Fruit fly (Drosophila melanogaster): ENCODE results near the gene CG12020.
A peak's percentile ranks its signal among the peaks of the same experiment; 100 is the strongest.

DNA sequence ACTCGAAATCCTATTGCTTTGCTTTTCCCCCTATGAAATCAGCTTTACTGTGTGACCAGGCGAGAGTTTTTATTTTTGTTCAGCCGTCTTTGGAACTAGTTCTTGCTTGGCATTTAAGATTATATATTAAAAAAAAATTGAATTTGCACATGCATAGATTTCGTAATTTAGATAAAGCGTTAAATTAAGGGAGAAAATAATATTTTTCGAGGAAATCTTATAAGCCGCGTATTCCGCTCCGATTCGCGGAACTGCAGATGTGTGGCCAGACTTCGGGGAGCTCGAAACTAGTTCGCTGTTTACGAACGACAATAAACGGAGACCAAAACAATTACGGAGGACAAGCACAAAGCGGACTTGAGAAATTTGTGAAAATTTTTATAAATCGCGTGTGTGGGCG lies 5.7 kb downstream of the CG12020 start, which contains the start of the genes JTBR and CG42676:
- TF ChIP-seq Pif1B (GFP tag; optimal IDR thresholded peaks at IDR 0.05) = no peak
- TF ChIP-seq CG8301 (tag; optimal IDR thresholded peaks at IDR 0.05) = no peak
- TF ChIP-seq gl (tag; optimal IDR thresholded peaks at IDR 0.05) = no peak
- no peak for TF ChIP-seq rn (GFP tag; IDR thresholded peaks at IDR 0.05)
- TF ChIP-seq Snoo (tag; optimal IDR thresholded peaks at IDR 0.05) = no peak
- TF ChIP-seq CG15710 (tag; optimal IDR thresholded peaks at IDR 0.05) = no peak
- no peak for TF ChIP-seq Ets98B (GFP tag; IDR thresholded peaks at IDR 0.05)
- TF ChIP-seq Pif1A (GFP tag; optimal IDR thresholded peaks at IDR 0.05) = no peak
- TF ChIP-seq CG14655 (GFP tag; optimal IDR thresholded peaks at IDR 0.05) = no peak
- no peak for TF ChIP-seq CG32121 (GFP tag; IDR thresholded peaks at IDR 0.05)
- TF ChIP-seq CG17806 (tag; optimal IDR thresholded peaks at IDR 0.05) = no peak
- TF ChIP-seq CG12605 (GFP tag; IDR thresholded peaks at IDR 0.05) = no peak
- TF ChIP-seq EcR (GFP tag; optimal IDR thresholded peaks at IDR 0.05) = peak; percentile 5
- no peak for TF ChIP-seq CG10348 (GFP tag; IDR thresholded peaks at IDR 0.05)
